Worm (Caenorhabditis elegans) whole organism, L3 larva: Measurements from ENCODE around the gene ttr-31.
A peak's percentile ranks its signal among the peaks of the same experiment; 100 is the strongest.

ENCODE experiments used
- R02D3.7 ChIP-seq: fragments of 150-350 bp; optimal IDR thresholded peaks from 2 replicates; lab custom pipeline; 2014; ENCODE audit warnings: missing biosample characterization, missing genetic modification characterization
- ZK546.5 ChIP-seq: sonication (generic microtip); optimal IDR thresholded peaks from 2 replicates; lab custom pipeline; 2017; ENCODE audit warnings: missing biosample characterization, missing genetic modification characterization
- ama-1 ChIP-seq: fragments of 150-350 bp; optimal IDR thresholded peaks from 2 replicates; lab custom pipeline; 2018
- ceh-16 ChIP-seq: sonication (generic microtip); optimal IDR thresholded peaks from 2 replicates; lab custom pipeline; 2017; ENCODE audit warnings: missing biosample characterization, missing genetic modification characterization
- ceh-28 ChIP-seq: fragments of 150-350 bp; optimal IDR thresholded peaks from 2 replicates; lab custom pipeline; 2014; ENCODE audit warnings: missing biosample characterization, missing genetic modification reagents, missing genetic modification characterization
- ceh-82 ChIP-seq: fragments of 150-350 bp; optimal IDR thresholded peaks from 2 replicates; lab custom pipeline; 2014; ENCODE audit warnings: missing biosample characterization, missing genetic modification characterization
- ceh-9 ChIP-seq: sonication (generic microtip); optimal IDR thresholded peaks from 2 replicates; lab custom pipeline; 2018; ENCODE audit warnings: missing biosample characterization, missing genetic modification characterization
- daf-12 ChIP-seq: fragments of 150-350 bp; optimal IDR thresholded peaks from 2 replicates; lab custom pipeline; 2014; ENCODE audit warnings: missing biosample characterization, missing genetic modification reagents, missing genetic modification characterization
- egl-27 ChIP-seq: sonication (generic microtip); optimal IDR thresholded peaks from 4 replicates; lab custom pipeline; 2017; ENCODE audit warnings: missing biosample characterization, missing genetic modification reagents, missing genetic modification characterization
- egl-5 ChIP-seq: fragments of 150-350 bp; optimal IDR thresholded peaks from 2 replicates; lab custom pipeline; 2017; ENCODE audit warnings: missing biosample characterization, missing genetic modification reagents, missing genetic modification characterization, inconsistent platforms
- elt-1 ChIP-seq: fragments of 150-350 bp; optimal IDR thresholded peaks from 2 replicates; lab custom pipeline; 2014; ENCODE audit warnings: missing biosample characterization, missing genetic modification characterization
- elt-2 ChIP-seq: sonication (generic microtip); optimal IDR thresholded peaks from 2 replicates; lab custom pipeline; 2016; ENCODE audit warnings: missing genetic modification reagents, mild to moderate bottlenecking, missing genetic modification characterization, missing compliant biosample characterization
- elt-3 ChIP-seq, 3 experiments: fragments of 150-350 bp in 1 of 3; sonication (generic microtip) in 2 of 3; optimal IDR thresholded peaks; 2 replicates in 2 of 3; 4 replicates in 1 of 3; lab custom pipeline; 2014 to 2017; ENCODE audit warnings: missing biosample characterization in 3 of 3, missing genetic modification characterization in 3 of 3
- eor-1 ChIP-seq, 2 experiments: fragments of 150-350 bp; optimal IDR thresholded peaks; 2 replicates each; lab custom pipeline; 2014 to 2018; ENCODE audit warnings: missing biosample characterization in 2 of 2, missing genetic modification characterization in 2 of 2
- fkh-10 ChIP-seq: sonication (generic microtip); optimal IDR thresholded peaks from 2 replicates; lab custom pipeline; 2017; ENCODE audit warnings: missing biosample characterization, missing genetic modification reagents, missing genetic modification characterization
- fkh-2 ChIP-seq: fragments of 150-350 bp; optimal IDR thresholded peaks from 2 replicates; lab custom pipeline; 2014; ENCODE audit warnings: missing biosample characterization, missing genetic modification reagents, missing genetic modification characterization
- fos-1 ChIP-seq: fragments of 150-350 bp; optimal IDR thresholded peaks from 2 replicates; lab custom pipeline; 2014; ENCODE audit warnings: missing biosample characterization, missing genetic modification characterization
- hmg-11 ChIP-seq: sonication (generic microtip); optimal IDR thresholded peaks from 2 replicates; lab custom pipeline; 2016; ENCODE audit warnings: missing genetic modification characterization, missing compliant biosample characterization
- jun-1 ChIP-seq: fragments of 150-350 bp; optimal IDR thresholded peaks from 2 replicates; lab custom pipeline; 2014; ENCODE audit warnings: missing biosample characterization, missing genetic modification reagents, missing genetic modification characterization
- lin-39 ChIP-seq: fragments of 150-350 bp; optimal IDR thresholded peaks from 2 replicates; lab custom pipeline; 2018; ENCODE audit warnings: missing biosample characterization, missing genetic modification reagents, missing genetic modification characterization
- lsy-12 ChIP-seq: sonication (generic microtip); optimal IDR thresholded peaks from 2 replicates; lab custom pipeline; 2016; ENCODE audit warnings: mild to moderate bottlenecking, missing genetic modification characterization, missing compliant biosample characterization
- mdl-1 ChIP-seq: fragments of 150-350 bp; optimal IDR thresholded peaks from 2 replicates; lab custom pipeline; 2014; ENCODE audit warnings: missing biosample characterization, missing genetic modification characterization
- mml-1 ChIP-seq: fragments of 150-350 bp; sonication (generic microtip); optimal IDR thresholded peaks from 3 replicates; lab custom pipeline; 2014; ENCODE audit warnings: missing biosample characterization, missing genetic modification characterization
- nfya-1 ChIP-seq: sonication (generic microtip); optimal IDR thresholded peaks from 2 replicates; lab custom pipeline; 2017; ENCODE audit warnings: missing genetic modification characterization, mild to moderate bottlenecking, missing compliant biosample characterization, antibody characterized with exemption, moderate library complexity; ENCODE audit not compliant: insufficient read depth
- nhr-12 ChIP-seq: fragments of 150-350 bp; optimal IDR thresholded peaks from 2 replicates; lab custom pipeline; 2014; ENCODE audit warnings: missing biosample characterization, missing genetic modification characterization
- nhr-237 ChIP-seq: fragments of 150-350 bp; optimal IDR thresholded peaks from 2 replicates; lab custom pipeline; 2014; ENCODE audit warnings: missing biosample characterization, missing genetic modification characterization
- nhr-25 ChIP-seq: sonication (generic microtip); optimal IDR thresholded peaks from 2 replicates; lab custom pipeline; 2017; ENCODE audit warnings: missing biosample characterization, missing genetic modification characterization
- nhr-28 ChIP-seq: fragments of 150-350 bp; optimal IDR thresholded peaks from 2 replicates; lab custom pipeline; 2014; ENCODE audit warnings: missing biosample characterization, missing genetic modification characterization
- nhr-43 ChIP-seq: sonication (generic microtip); optimal IDR thresholded peaks from 2 replicates; lab custom pipeline; 2016; ENCODE audit warnings: mild to moderate bottlenecking, missing genetic modification characterization, missing compliant biosample characterization; ENCODE audit not compliant: poor library complexity, severe bottlenecking
- nhr-67 ChIP-seq: fragments of 150-350 bp; optimal IDR thresholded peaks from 2 replicates; lab custom pipeline; 2014; ENCODE audit warnings: missing biosample characterization, missing genetic modification characterization
- nhr-76 ChIP-seq: fragments of 150-350 bp; sonication (generic microtip); optimal IDR thresholded peaks from 5 replicates; lab custom pipeline; 2014; ENCODE audit warnings: missing biosample characterization, missing genetic modification characterization
- nhr-77 ChIP-seq: fragments of 150-350 bp; optimal IDR thresholded peaks from 2 replicates; lab custom pipeline; 2014; ENCODE audit warnings: missing biosample characterization, missing genetic modification characterization
- pqm-1 ChIP-seq: fragments of 150-350 bp; optimal IDR thresholded peaks from 2 replicates; lab custom pipeline; 2017; ENCODE audit warnings: missing biosample characterization, missing genetic modification characterization, inconsistent platforms
- sea-2 ChIP-seq: fragments of 150-350 bp; sonication (generic microtip); optimal IDR thresholded peaks from 4 replicates; lab custom pipeline; 2014; ENCODE audit warnings: missing biosample characterization, missing genetic modification reagents, missing genetic modification characterization
- skn-1 ChIP-seq: fragments of 150-350 bp; optimal IDR thresholded peaks from 2 replicates; lab custom pipeline; 2014; ENCODE audit warnings: missing biosample characterization, missing genetic modification characterization
- snpc-4 ChIP-seq: fragments of 150-350 bp; optimal IDR thresholded peaks from 2 replicates; lab custom pipeline; 2014; ENCODE audit warnings: missing biosample characterization, missing genetic modification characterization
- tbx-2 ChIP-seq: sonication (generic microtip); optimal IDR thresholded peaks from 2 replicates; lab custom pipeline; 2016; ENCODE audit warnings: mild to moderate bottlenecking, missing genetic modification characterization, missing compliant biosample characterization
- unc-39 ChIP-seq: sonication (generic microtip); optimal IDR thresholded peaks from 4 replicates; lab custom pipeline; 2017; ENCODE audit warnings: missing biosample characterization, missing genetic modification characterization
- zag-1 ChIP-seq: fragments of 150-350 bp; optimal IDR thresholded peaks from 2 replicates; lab custom pipeline; 2014; ENCODE audit warnings: missing biosample characterization, missing genetic modification characterization
- ztf-11 ChIP-seq: fragments of 150-350 bp; optimal IDR thresholded peaks from 2 replicates; lab custom pipeline; 2014; ENCODE audit warnings: missing biosample characterization, missing genetic modification characterization
- ztf-4 ChIP-seq: fragments of 150-350 bp; optimal IDR thresholded peaks from 2 replicates; lab custom pipeline; 2014; ENCODE audit warnings: missing biosample characterization, missing genetic modification characterization

Gene ttr-31

DNA sequence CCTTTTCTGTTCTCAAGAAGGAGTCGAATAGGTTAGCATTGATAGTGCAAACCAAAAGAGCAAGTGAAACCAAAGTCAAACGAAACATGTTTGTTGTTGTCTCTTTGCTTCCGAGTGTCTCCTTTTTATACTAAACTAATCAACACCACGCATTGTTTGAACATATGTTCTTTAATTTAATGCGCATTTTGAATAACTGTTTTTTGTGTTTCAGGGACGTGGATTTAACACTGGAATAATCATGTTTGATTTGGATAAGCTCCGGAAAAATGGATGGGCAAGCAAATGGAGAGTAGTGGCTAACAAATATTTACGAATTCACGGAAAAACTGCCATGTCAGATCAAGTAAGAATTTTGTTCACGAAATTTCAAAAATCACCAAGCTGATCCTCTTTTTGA is 41.2 kb downstream of the ttr-31 start, which contains the start of gene K09C8.9:
Gene K09C8.9 (minus strand): TSS at position 101 of the 400 bp plus-strand sequence.
- TF ChIP-seq nhr-77 (tag; lab: Kevin White, UChicago) (no peak), ZK546.5 (tag; lab: Kevin White, UChicago) (no peak), ceh-28 (tag; lab: Kevin White, UChicago) (no peak), ama-1 (no peak), nhr-237 (no peak), nhr-76 (tag; lab: Kevin White, UChicago) (no peak), ztf-11 (no peak), ceh-9 (tag; lab: Kevin White, UChicago) (no peak), eor-1 (tag; optimal IDR thresholded peaks at IDR 0.05; lab: Kevin White, UChicago) (no peak), sea-2 (GFP tag; lab: Kevin White, UChicago) (no peak), egl-5 (tag; lab: Kevin White, UChicago) (no peak), hmg-11 (no peak), pqm-1 (tag; lab: Kevin White, UChicago) (no peak)

DNA sequence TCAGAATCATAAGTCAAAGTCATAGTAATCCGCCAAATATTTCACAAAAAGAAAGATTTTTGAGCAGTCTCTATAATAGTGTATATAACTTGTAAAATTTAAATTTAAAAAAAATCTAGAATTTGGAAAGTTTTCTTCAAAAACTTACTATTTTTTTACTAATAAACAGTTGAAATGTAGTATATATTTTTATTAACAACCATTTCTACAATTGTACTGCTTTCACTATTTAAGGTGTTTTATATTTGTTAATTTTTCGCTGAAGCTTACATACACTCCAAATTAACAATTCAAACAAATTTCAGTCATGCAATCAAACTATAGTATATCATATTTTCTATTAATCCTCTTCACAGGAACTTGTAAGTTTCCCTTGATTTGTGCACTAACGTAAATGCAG is 42.6 kb downstream of the ttr-31 start, which contains the start of gene lge-1:
Gene lge-1 (plus strand): TSS at position 301 of the 400 bp plus-strand sequence.
- no peak for TF ChIP-seq fkh-2 (tag; lab: Kevin White, UChicago)
- no peak for TF ChIP-seq snpc-4 (tag; lab: Kevin White, UChicago)
- TF ChIP-seq nfya-1, result no peak
- no peak for TF ChIP-seq daf-12 (tag; lab: Kevin White, UChicago)
- no peak for TF ChIP-seq skn-1 (tag; lab: Kevin White, UChicago)

- TF ChIP-seq nhr-12 (tag; lab: Kevin White, UChicago) (no peak), R02D3.7 (no peak), tbx-2 (tag; lab: Kevin White, UChicago) (no peak), skn-1 (tag; lab: Kevin White, UChicago) (no peak), nfya-1 (no peak), unc-39 (tag; lab: Kevin White, UChicago) (no peak), nhr-67 (no peak)
- TF ChIP-seq, all 47 proteins: peak for 0
These were observed 43.3 kb downstream of the ttr-31 start for ce11 chrX:10965508-10965907.

- TF ChIP-seq ama-1 (no peak), hmg-11 (peak; percentile 17), skn-1 (tag; lab: Kevin White, UChicago) (peak; percentile 11), egl-27 (tag; lab: Kevin White, UChicago) (no peak), fkh-10 (no peak), pqm-1 (tag; lab: Kevin White, UChicago) (peak; percentile 31), ceh-16 (tag; lab: Kevin White, UChicago) (no peak), ztf-11 (no peak), nhr-76 (tag; lab: Kevin White, UChicago) (no peak), nhr-28 (tag; lab: Kevin White, UChicago) (no peak), ztf-4 (tag; lab: Kevin White, UChicago) (peak; percentile 46), nhr-12 (tag; lab: Kevin White, UChicago) (no peak), nhr-237 (no peak), nhr-67 (no peak), nhr-43 (tag; lab: Kevin White, UChicago) (peak; percentile 88), tbx-2 (tag; lab: Kevin White, UChicago) (peak; percentile 63), egl-5 (tag; lab: Kevin White, UChicago) (no peak), mml-1 (tag; lab: Kevin White, UChicago) (no peak), elt-3 (tag; optimal IDR thresholded peaks at IDR 0.05; lab: Kevin White, UChicago) (peak in 1 of 3 experiments; percentile 12), mdl-1 (no peak), elt-1 (tag; lab: Kevin White, UChicago) (no peak), ceh-28 (tag; lab: Kevin White, UChicago) (no peak), ceh-82 (tag; lab: Kevin White, UChicago) (peak; percentile 61), jun-1 (tag; lab: Kevin White, UChicago) (peak; percentile 18), elt-2 (tag; lab: Kevin White, UChicago) (peak; percentile 51), fos-1 (tag; lab: Kevin White, UChicago) (no peak), nhr-25 (peak; percentile 18), lsy-12 (peak; percentile 65), snpc-4 (tag; lab: Kevin White, UChicago) (no peak), zag-1 (no peak), lin-39 (tag; lab: Kevin White, UChicago) (peak; percentile 53)
These were observed 45.3 kb downstream of the ttr-31 start, which contains the start of gene nas-10 for ce11 chrX:10963453-10964046. TSS of gene nas-10 (minus strand) at chrX:10963503.
